Fruit fly (Drosophila melanogaster) whole organism, adult: Measurements from ENCODE around the gene Vha55.

ENCODE experiments used
- CG11617 ChIP-seq: fragments of 200-800 bp; sonication (Bioruptor generic); optimal IDR thresholded peaks from 2 replicates; lab custom pipeline; 2017; ENCODE audit warnings: mild to moderate bottlenecking, missing biosample characterization, missing genetic modification reagents, missing genetic modification characterization
- CG12768 ChIP-seq: fragments of 200-800 bp; sonication (Bioruptor generic); optimal IDR thresholded peaks from 2 replicates; lab custom pipeline; 2017; ENCODE audit warnings: missing biosample characterization, missing genetic modification characterization, mild to moderate bottlenecking, moderate library complexity, missing genetic modification reagents
- CG14711 ChIP-seq: fragments of 200-800 bp; sonication (Bioruptor generic); optimal IDR thresholded peaks from 2 replicates; lab custom pipeline; 2018; ENCODE audit warnings: missing biosample characterization, mild to moderate bottlenecking, missing genetic modification characterization, moderate library complexity
- CG1620 ChIP-seq: fragments of 200-800 bp; sonication (Bioruptor generic); optimal IDR thresholded peaks from 2 replicates; lab custom pipeline; 2016; ENCODE audit warnings: missing biosample characterization, missing genetic modification characterization
- CG33017 ChIP-seq: fragments of 200-800 bp; sonication (Bioruptor generic); optimal IDR thresholded peaks from 2 replicates; lab custom pipeline; 2018; ENCODE audit warnings: missing biosample characterization, mild to moderate bottlenecking, missing genetic modification characterization, moderate library complexity
- CG5204 ChIP-seq: fragments of 200-800 bp; sonication (Bioruptor generic); optimal IDR thresholded peaks from 2 replicates; lab custom pipeline; 2016; ENCODE audit warnings: missing biosample characterization, missing genetic modification characterization
- CG7045 ChIP-seq: fragments of 200-800 bp; sonication (Bioruptor generic); optimal IDR thresholded peaks from 2 replicates; lab custom pipeline; 2017; ENCODE audit warnings: missing biosample characterization, mild to moderate bottlenecking, missing genetic modification characterization
- CG7101 ChIP-seq: fragments of 200-800 bp; sonication (Bioruptor generic); optimal IDR thresholded peaks from 2 replicates; lab custom pipeline; 2018; ENCODE audit warnings: missing biosample characterization, mild to moderate bottlenecking, missing genetic modification characterization, moderate library complexity
- Clk ChIP-seq: fragments of 200-800 bp; sonication (Bioruptor generic); optimal IDR thresholded peaks from 2 replicates; lab custom pipeline; 2017; ENCODE audit warnings: missing biosample characterization, missing genetic modification characterization
- Crg-1 ChIP-seq: fragments of 200-800 bp; sonication (Bioruptor generic); optimal IDR thresholded peaks from 2 replicates; lab custom pipeline; 2016; ENCODE audit warnings: missing biosample characterization, missing genetic modification characterization
- Hr96 ChIP-seq: fragments of 200-800 bp; sonication (Bioruptor generic); optimal IDR thresholded peaks from 2 replicates; lab custom pipeline; 2016; ENCODE audit warnings: missing biosample characterization, missing genetic modification characterization
- Mnt ChIP-seq: fragments of 200-800 bp; sonication (Bioruptor generic); optimal IDR thresholded peaks from 2 replicates; lab custom pipeline; 2016; ENCODE audit warnings: missing biosample characterization, mild to moderate bottlenecking, missing genetic modification characterization
- bab1 ChIP-seq: fragments of 200-800 bp; sonication (Bioruptor generic); optimal IDR thresholded peaks from 3 replicates; lab custom pipeline; 2019; ENCODE audit warnings: missing biosample characterization, mild to moderate bottlenecking, missing genetic modification characterization, moderate library complexity
- cic ChIP-seq: fragments of 200-800 bp; sonication (Bioruptor generic); optimal IDR thresholded peaks from 2 replicates; lab custom pipeline; 2017; ENCODE audit warnings: missing biosample characterization, mild to moderate bottlenecking, missing genetic modification characterization, moderate library complexity
- cnc ChIP-seq, 2 experiments: fragments of >200 bp; optimal IDR thresholded peaks; 2 replicates each; lab custom pipeline; 2017
- kay ChIP-seq: fragments of 200-800 bp; sonication (Bioruptor generic); peaks from one replicate; lab custom pipeline; 2016; ENCODE audit warnings: missing biosample characterization, missing genetic modification characterization, borderline replicate concordance
- ovo ChIP-seq: fragments of 200-800 bp; sonication (Bioruptor generic); optimal IDR thresholded peaks from 2 replicates; lab custom pipeline; 2016; ENCODE audit warnings: missing biosample characterization, missing genetic modification characterization
- pad ChIP-seq: fragments of 200-800 bp; sonication (Bioruptor generic); optimal IDR thresholded peaks from 3 replicates; lab custom pipeline; 2017; ENCODE audit warnings: missing biosample characterization, missing genetic modification characterization, mild to moderate bottlenecking, moderate library complexity, missing genetic modification reagents
- tj ChIP-seq: fragments of 200-800 bp; sonication (Bioruptor generic); optimal IDR thresholded peaks from 3 replicates; lab custom pipeline; 2017; ENCODE audit warnings: missing biosample characterization, mild to moderate bottlenecking, missing genetic modification characterization, moderate library complexity
- toe ChIP-seq: fragments of 200-800 bp; sonication (Bioruptor generic); optimal IDR thresholded peaks from 2 replicates; lab custom pipeline; 2016; ENCODE audit warnings: missing biosample characterization, missing genetic modification characterization

Vha55 gene

dm6 chr3R:12647954-12648353 lies 20.3 kb upstream of the Vha55 start, which contains the start of gene Dtg:
Gene Dtg (plus strand): TSS chr3R:12648058.
- TF ChIP-seq CG33017: no peak
- no peak for TF ChIP-seq bab1 (GFP tag; lab: Kevin White, UChicago)
- TF ChIP-seq Mnt (GFP tag; lab: Kevin White, UChicago): no peak
- no peak for TF ChIP-seq Clk (GFP tag; lab: Kevin White, UChicago)
- TF ChIP-seq toe (GFP tag; lab: Kevin White, UChicago): no peak
- TF ChIP-seq CG5204 (GFP tag; lab: Kevin White, UChicago): no peak
- no peak for TF ChIP-seq CG11617 (GFP tag; lab: Kevin White, UChicago)
- no peak for TF ChIP-seq CG7045 (GFP tag; lab: Kevin White, UChicago)
- TF ChIP-seq kay (GFP tag; lab: Kevin White, UChicago): no peak
- TF ChIP-seq ovo (GFP tag; lab: Kevin White, UChicago): no peak
- TF ChIP-seq CG7101 (tag; lab: Kevin White, UChicago): no peak

- TF ChIP-seq tj: no peak
- TF ChIP-seq ovo (GFP tag; lab: Kevin White, UChicago): no peak
- no peak for TF ChIP-seq Crg-1 (GFP tag; lab: Kevin White, UChicago)
- TF ChIP-seq CG12768 (GFP tag; lab: Kevin White, UChicago): no peak
- TF ChIP-seq CG7101 (tag; lab: Kevin White, UChicago): no peak
- TF ChIP-seq bab1 (GFP tag; lab: Kevin White, UChicago): no peak
- TF ChIP-seq Clk (GFP tag; lab: Kevin White, UChicago): no peak
- no peak for TF ChIP-seq toe (GFP tag; lab: Kevin White, UChicago)
- TF ChIP-seq CG33017: no peak
- TF ChIP-seq cnc (optimal IDR thresholded peaks at IDR 0.05; lab: Kevin White, UChicago): no peak
- no peak for TF ChIP-seq cic
Observed at dm6 chr3R:12647348-12647747, 19.7 kb upstream of the Vha55 start.

dm6 chr3R:12646926-12647325 lies 19.3 kb upstream of the Vha55 start:
- no peak for TF ChIP-seq ovo (GFP tag; lab: Kevin White, UChicago)
- no peak for TF ChIP-seq cnc (optimal IDR thresholded peaks at IDR 0.05; lab: Kevin White, UChicago)
- TF ChIP-seq kay (GFP tag; lab: Kevin White, UChicago): peak; percentile 54
- TF ChIP-seq CG33017: no peak
- TF ChIP-seq toe (GFP tag; lab: Kevin White, UChicago): no peak
- TF ChIP-seq Clk (GFP tag; lab: Kevin White, UChicago): no peak
- TF ChIP-seq tj: no peak
- no peak for TF ChIP-seq Crg-1 (GFP tag; lab: Kevin White, UChicago)

- TF ChIP-seq CG33017: no peak
- no peak for TF ChIP-seq CG14711 (tag; lab: Kevin White, UChicago)
- TF ChIP-seq cic: no peak
- no peak for TF ChIP-seq CG5204 (GFP tag; lab: Kevin White, UChicago)
- TF ChIP-seq CG7045 (GFP tag; lab: Kevin White, UChicago): no peak
- no peak for TF ChIP-seq Mnt (GFP tag; lab: Kevin White, UChicago)
- TF ChIP-seq CG7101 (tag; lab: Kevin White, UChicago): no peak
- TF ChIP-seq CG12768 (GFP tag; lab: Kevin White, UChicago): no peak
- no peak for TF ChIP-seq Hr96 (GFP tag; lab: Kevin White, UChicago)
- TF ChIP-seq CG1620 (GFP tag; lab: Kevin White, UChicago): no peak
- TF ChIP-seq ovo (GFP tag; lab: Kevin White, UChicago): no peak
- no peak for TF ChIP-seq Clk (GFP tag; lab: Kevin White, UChicago)
- TF ChIP-seq CG11617 (GFP tag; lab: Kevin White, UChicago): no peak
- TF ChIP-seq toe (GFP tag; lab: Kevin White, UChicago): no peak
- no peak for TF ChIP-seq kay (GFP tag; lab: Kevin White, UChicago)
Observed at dm6 chr3R:12645771-12646317, 18.2 kb upstream of the Vha55 start.

dm6 chr3R:12644621-12645310 lies 17.1 kb upstream of the Vha55 start:
- TF ChIP-seq Mnt (GFP tag; lab: Kevin White, UChicago): no peak
- TF ChIP-seq CG33017: no peak

- TF ChIP-seq CG7101 (tag; lab: Kevin White, UChicago) (no peak), CG5204 (GFP tag; lab: Kevin White, UChicago) (no peak), CG11617 (GFP tag; lab: Kevin White, UChicago) (no peak), tj (no peak), CG14711 (tag; lab: Kevin White, UChicago) (no peak), cnc (optimal IDR thresholded peaks at IDR 0.05; lab: Kevin White, UChicago) (no peak), CG1620 (GFP tag; lab: Kevin White, UChicago) (no peak), kay (GFP tag; lab: Kevin White, UChicago) (no peak), cic (no peak), bab1 (GFP tag; lab: Kevin White, UChicago) (no peak)
Observed at dm6 chr3R:12642051-12642532, 14.5 kb upstream of the Vha55 start, which contains the start of gene CG6753. Gene CG6753 (minus strand): TSS chr3R:12642482.

dm6 chr3R:12641620-12642019 lies 14.0 kb upstream of the Vha55 start:
- TF ChIP-seq CG14711 (tag; lab: Kevin White, UChicago): no peak
- no peak for TF ChIP-seq CG1620 (GFP tag; lab: Kevin White, UChicago)
- TF ChIP-seq CG7101 (tag; lab: Kevin White, UChicago): no peak
- no peak for TF ChIP-seq Mnt (GFP tag; lab: Kevin White, UChicago)
- TF ChIP-seq pad (GFP tag; lab: Kevin White, UChicago): no peak
